Worm (Caenorhabditis elegans) whole organism, early embryonic: ENCODE measurements around the gene hil-1.

Source experiments
- B0310.2 ChIP-seq: sonication (generic microtip); optimal IDR thresholded peaks from 2 replicates; lab custom pipeline; 2016; ENCODE audit warnings: mild to moderate bottlenecking, missing genetic modification characterization, missing compliant biosample characterization
- F13C5.2 ChIP-seq: sonication (generic microtip); optimal IDR thresholded peaks from 2 replicates; lab custom pipeline; 2017; ENCODE audit warnings: mild to moderate bottlenecking, missing genetic modification characterization, inconsistent platforms, missing compliant biosample characterization
- aly-1 ChIP-seq: sonication (generic microtip); optimal IDR thresholded peaks from 2 replicates; lab custom pipeline; 2016; ENCODE audit warnings: missing genetic modification characterization, missing compliant biosample characterization
- ama-1 ChIP-seq: fragments of 150-350 bp; optimal IDR thresholded peaks from 2 replicates; lab custom pipeline; 2014
- ceh-13 ChIP-seq: fragments of 200-800 bp; sonication (Bioruptor generic); optimal IDR thresholded peaks from 2 replicates; lab custom pipeline; 2018; ENCODE audit warnings: mild to moderate bottlenecking, missing genetic modification characterization, missing compliant biosample characterization
- ceh-36 ChIP-seq: sonication (generic microtip); optimal IDR thresholded peaks from 2 replicates; lab custom pipeline; 2016; ENCODE audit warnings: missing genetic modification characterization, inconsistent platforms, missing compliant biosample characterization
- ets-7 ChIP-seq: sonication (generic microtip); optimal IDR thresholded peaks from 2 replicates; lab custom pipeline; 2016; ENCODE audit warnings: missing genotype, missing genetic modification characterization, missing compliant biosample characterization
- flt-1 ChIP-seq: fragments of 200-800 bp; sonication (Bioruptor generic); IDR thresholded peaks from 2 replicates; pipeline ENCODE4 v1.3.6; 2022; ENCODE audit warnings: missing genetic modification characterization, missing compliant biosample characterization
- hmbx-1 ChIP-seq: sonication (generic microtip); optimal IDR thresholded peaks from 2 replicates; lab custom pipeline; 2016; ENCODE audit warnings: mild to moderate bottlenecking, missing genetic modification characterization, missing compliant biosample characterization
- hmg-4 ChIP-seq: fragments of 200-800 bp; sonication (Bioruptor generic); optimal IDR thresholded peaks from 2 replicates; lab custom pipeline; 2018; ENCODE audit warnings: mild to moderate bottlenecking, missing genetic modification characterization, missing compliant biosample characterization
- hnd-1 ChIP-seq: sonication (generic microtip); optimal IDR thresholded peaks from 2 replicates; lab custom pipeline; 2016; ENCODE audit warnings: missing genetic modification characterization, missing compliant biosample characterization
- pes-1 ChIP-seq: fragments of 200-800 bp; sonication (Bioruptor generic); IDR thresholded peaks from 2 replicates; pipeline ENCODE4 v1.3.6; 2022; ENCODE audit warnings: missing genetic modification reagents, missing genetic modification characterization, missing compliant biosample characterization
- scrt-1 ChIP-seq: fragments of 200-800 bp; sonication (Bioruptor generic); IDR thresholded peaks from 2 replicates; pipeline ENCODE4 v1.3.6; 2022; ENCODE audit warnings: missing genetic modification characterization, missing compliant biosample characterization
- sea-1 ChIP-seq: fragments of 200-800 bp; sonication (Bioruptor generic); conservative IDR thresholded peaks from 2 replicates; pipeline ENCODE4 v1.3.6; 2022; ENCODE audit warnings: missing genetic modification characterization, missing compliant biosample characterization
- tbx-11 ChIP-seq: fragments of 200-800 bp; sonication (Bioruptor generic); IDR thresholded peaks from 2 replicates; pipeline ENCODE4 v1.3.6; 2022; ENCODE audit warnings: missing genetic modification characterization, missing compliant biosample characterization
- tbx-37 ChIP-seq: fragments of 200-800 bp; sonication (Bioruptor generic); conservative IDR thresholded peaks from 2 replicates; pipeline ENCODE4 v1.3.6; 2022; ENCODE audit warnings: missing genetic modification reagents, missing genetic modification characterization, missing compliant biosample characterization
- tra-4 ChIP-seq: sonication (generic microtip); optimal IDR thresholded peaks from 2 replicates; lab custom pipeline; 2017; ENCODE audit warnings: missing genetic modification characterization, missing compliant biosample characterization

The hil-1 gene

DNA sequence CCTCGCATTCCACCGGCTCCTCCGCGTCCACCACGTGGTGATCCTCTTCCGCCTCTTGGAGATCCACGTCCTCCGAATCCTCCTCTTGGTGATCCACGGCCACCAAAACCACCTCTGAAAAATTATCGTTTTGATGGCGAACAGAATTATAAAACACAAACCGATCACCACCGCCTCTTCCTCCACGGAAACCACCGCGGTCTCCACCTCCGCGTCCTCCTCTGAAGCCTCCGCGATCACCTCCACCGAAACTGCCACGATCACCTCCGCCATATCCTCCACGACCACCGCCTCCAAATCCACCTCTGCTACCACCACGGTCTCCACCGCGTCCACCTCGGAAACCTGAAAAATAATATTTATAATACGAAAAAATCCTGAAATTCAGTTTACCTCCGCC, 52.0 kb downstream of the hil-1 start:
- no peak for TF ChIP-seq B0310.2
- no peak for TF ChIP-seq hmbx-1
- TF ChIP-seq ets-7 (tag; lab: Kevin White, UChicago) = no peak
- no peak for TF ChIP-seq tbx-11
- no peak for TF ChIP-seq aly-1 (tag; lab: Kevin White, UChicago)
- TF ChIP-seq hmg-4 (GFP tag; lab: Kevin White, UChicago) = no peak
- TF ChIP-seq pes-1 = no peak

DNA sequence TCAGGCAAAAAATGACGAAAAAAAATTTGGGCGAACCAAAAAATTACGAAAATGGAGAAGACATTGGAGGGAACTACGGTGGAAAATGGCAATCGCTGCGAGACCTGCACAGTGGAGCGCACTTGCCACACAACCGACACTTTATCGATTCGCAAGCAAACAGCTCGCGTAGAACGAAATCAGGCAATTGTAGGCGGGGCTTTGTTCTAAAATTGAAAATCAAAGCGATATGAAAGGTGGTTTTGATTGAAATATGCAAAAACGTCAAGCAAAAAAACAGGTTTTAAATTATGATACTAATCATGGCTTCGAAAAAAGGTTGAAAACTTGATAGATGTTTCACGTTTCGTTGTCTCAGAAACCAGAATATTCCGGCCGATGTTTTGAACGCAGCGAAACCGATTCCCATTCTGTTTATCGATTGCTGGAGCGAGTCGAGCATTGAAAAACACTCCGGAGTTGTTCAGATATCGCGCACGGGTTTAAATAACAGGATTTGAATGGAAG, 52.7 kb downstream of the hil-1 start, which contains the start of the genes fib-1 and mut-15:
fib-1 (minus strand) TSS at position 40 of the 507 bp plus-strand sequence.
mut-15 (plus strand) TSS at position 360 of the 507 bp plus-strand sequence.
- TF ChIP-seq tra-4 = no peak
- TF ChIP-seq tbx-11 = no peak
- TF ChIP-seq ceh-13 (GFP tag; lab: Kevin White, UChicago) = peak; percentile 41
- TF ChIP-seq hmbx-1 = no peak
- no peak for TF ChIP-seq sea-1 (GFP tag; lab: Robert Waterston, UW)
- peak; percentile 86 for TF ChIP-seq F13C5.2
- TF ChIP-seq flt-1 (GFP tag; lab: Robert Waterston, UW) = no peak
- TF ChIP-seq ets-7 (tag; lab: Kevin White, UChicago) = peak; percentile 60
- TF ChIP-seq tbx-37 (GFP tag; lab: Robert Waterston, UW) = no peak; the same call in 1 of the 2 replicates
- no peak; the same call in 1 of the 2 replicates for TF ChIP-seq pes-1
- TF ChIP-seq ama-1 (lab: Kevin White, UChicago) = no peak
- no peak for TF ChIP-seq ceh-36
- no peak for TF ChIP-seq hnd-1 (tag; lab: Kevin White, UChicago)
- TF ChIP-seq hmg-4 (GFP tag; lab: Kevin White, UChicago) = peak; percentile 48
- no peak for TF ChIP-seq aly-1 (tag; lab: Kevin White, UChicago)
- peak; percentile 24 for TF ChIP-seq B0310.2
- TF ChIP-seq scrt-1 = no peak
